Worm (Caenorhabditis elegans): ENCODE results near the gene oac-37.

Gene oac-37

ce11 chrIV:14165476-14165875 lies 19.8 kb downstream of the oac-37 start, which contains the start of gene R05A10.6:
R05A10.6 (plus strand) TSS chrIV:14165776.
- TF ChIP-seq ceh-88 (GFP tag; IDR thresholded peaks at IDR 0.05): no peak
- TF ChIP-seq ceh-90 (tag; optimal IDR thresholded peaks at IDR 0.05): no peak
- no peak for TF ChIP-seq swsn-7 (tag; optimal IDR thresholded peaks at IDR 0.05)
- TF ChIP-seq unc-130 (tag; optimal IDR thresholded peaks at IDR 0.05): no peak
- TF ChIP-seq zip-4 (GFP tag; optimal IDR thresholded peaks at IDR 0.05): no peak
- TF ChIP-seq efl-3 (GFP tag; optimal IDR thresholded peaks at IDR 0.05): no peak
- no peak for TF ChIP-seq sox-4 (tag; optimal IDR thresholded peaks at IDR 0.05)
- no peak for TF ChIP-seq lin-14 (GFP tag; optimal IDR thresholded peaks at IDR 0.05)
- no peak for TF ChIP-seq snu-23 (GFP tag; optimal IDR thresholded peaks at IDR 0.05)
- no peak for TF ChIP-seq nhr-28 (tag; optimal IDR thresholded peaks at IDR 0.05)
- no peak for TF ChIP-seq dpl-1 (GFP tag; optimal IDR thresholded peaks at IDR 0.05)
- no peak for TF ChIP-seq nhr-20 (tag; optimal IDR thresholded peaks at IDR 0.05)
- no peak for TF ChIP-seq Y116A8C.19 (tag; optimal IDR thresholded peaks at IDR 0.05; ENCODE audit: borderline replicate concordance)
- no peak for TF ChIP-seq ztf-11 (tag; optimal IDR thresholded peaks at IDR 0.05)
- TF ChIP-seq ces-1 (GFP tag; optimal IDR thresholded peaks at IDR 0.05): no peak

ce11 chrIV:14172181-14172580 lies 26.5 kb downstream of the oac-37 start, which contains the start of gene R05A10.4:
R05A10.4 (plus strand) TSS chrIV:14172481.
- no peak for TF ChIP-seq ceh-8 (GFP tag; optimal IDR thresholded peaks at IDR 0.05)
- no peak for TF ChIP-seq rnt-1 (tag; optimal IDR thresholded peaks at IDR 0.05)
- no peak for TF ChIP-seq swsn-7 (tag; optimal IDR thresholded peaks at IDR 0.05)
- TF ChIP-seq ceh-90 (tag; optimal IDR thresholded peaks at IDR 0.05): no peak
- no peak for TF ChIP-seq nhr-19 (GFP tag; conservative IDR thresholded peaks at IDR 0.05)
- no peak for TF ChIP-seq dpl-1 (GFP tag; optimal IDR thresholded peaks at IDR 0.05)
- no peak for TF ChIP-seq nhr-85 (tag)
- no peak for TF ChIP-seq nhr-237 (tag; optimal IDR thresholded peaks at IDR 0.05)
- no peak for TF ChIP-seq lin-13 (GFP tag; optimal IDR thresholded peaks at IDR 0.05)
- TF ChIP-seq nhr-84 (tag; optimal IDR thresholded peaks at IDR 0.05): no peak
- TF ChIP-seq alr-1 (tag; optimal IDR thresholded peaks at IDR 0.05; ENCODE audit: borderline replicate concordance): no peak
- no peak for TF ChIP-seq aly-2 (tag; optimal IDR thresholded peaks at IDR 0.05)
- TF ChIP-seq egl-13 (tag; optimal IDR thresholded peaks at IDR 0.05): no peak
- TF ChIP-seq lin-39 (tag; optimal IDR thresholded peaks at IDR 0.05): no peak
- TF ChIP-seq lin-15B (tag; optimal IDR thresholded peaks at IDR 0.05): no peak
- TF ChIP-seq nhr-20 (tag; optimal IDR thresholded peaks at IDR 0.05): no peak

DNA sequence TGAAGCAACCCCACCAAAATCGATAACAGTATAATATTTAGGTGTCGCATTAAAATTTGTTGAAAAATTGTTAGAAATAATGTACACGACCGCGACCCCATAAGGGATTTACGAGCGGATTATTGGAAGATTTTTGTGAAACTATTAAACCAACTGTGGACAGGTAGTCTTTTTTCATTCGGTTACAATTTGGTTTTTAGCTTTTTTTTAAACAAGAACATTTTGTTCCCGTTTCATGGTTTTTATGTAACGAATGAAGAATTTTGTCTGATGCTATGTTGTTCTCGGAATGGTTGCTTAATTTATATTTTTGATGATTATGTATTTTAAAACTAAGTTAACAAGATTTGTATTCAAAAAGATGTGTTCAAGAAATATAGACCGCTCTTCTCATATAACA lies 30.7 kb downstream of the oac-37 start, which contains the start of gene R05A10.3:
Gene R05A10.3 (minus strand): TSS at position 101 of the 400 bp plus-strand sequence.
- TF ChIP-seq rnt-1 (tag; optimal IDR thresholded peaks at IDR 0.05): no peak
- no peak for TF ChIP-seq egl-13 (tag; optimal IDR thresholded peaks at IDR 0.05)
- TF ChIP-seq efl-3 (GFP tag; optimal IDR thresholded peaks at IDR 0.05): no peak
- TF ChIP-seq nhr-20 (tag; optimal IDR thresholded peaks at IDR 0.05): no peak
- no peak for TF ChIP-seq xbp-1 (tag; optimal IDR thresholded peaks at IDR 0.05)
- no peak for TF ChIP-seq nhr-71 (tag; optimal IDR thresholded peaks at IDR 0.05)
- TF ChIP-seq mep-1 (tag; optimal IDR thresholded peaks at IDR 0.05): no peak
- TF ChIP-seq dpl-1 (GFP tag; optimal IDR thresholded peaks at IDR 0.05): no peak
- no peak for TF ChIP-seq pag-3 (tag; optimal IDR thresholded peaks at IDR 0.05; ENCODE audit: borderline replicate concordance, insufficient read depth)
- no peak for TF ChIP-seq nhr-76 (tag; optimal IDR thresholded peaks at IDR 0.05)
- no peak for TF ChIP-seq fkh-10 (GFP tag; optimal IDR thresholded peaks at IDR 0.05)
- TF ChIP-seq nhr-85 (tag): no peak

- no peak for TF ChIP-seq skn-1 (tag; optimal IDR thresholded peaks at IDR 0.05)
- no peak for TF ChIP-seq efl-1 (optimal IDR thresholded peaks at IDR 0.05)
- peak in 1 of 2 experiments; percentile 71 for TF ChIP-seq efl-1 (GFP tag; optimal IDR thresholded peaks at IDR 0.05 in 1 of 2)
- TF ChIP-seq grh-1 (GFP tag; IDR thresholded peaks at IDR 0.05): no peak
These were observed 31.4 kb downstream of the oac-37 start, which contains the start of gene R05A10.2 for ce11 chrIV:14177058-14177457. R05A10.2 (plus strand) TSS chrIV:14177271.
